Worm (Caenorhabditis elegans) whole organism, L1 larva: Measurements from ENCODE around the gene srg-65.

Experiments
- Y116A8C.19 ChIP-seq: sonication (generic microtip); optimal IDR thresholded peaks from 2 replicates; lab custom pipeline; 2016; ENCODE audit warnings: missing compliant biosample characterization, missing genetic modification characterization, borderline replicate concordance
- blmp-1 ChIP-seq: fragments of 150-350 bp; optimal IDR thresholded peaks from 2 replicates; lab custom pipeline; 2014; ENCODE audit warnings: missing biosample characterization, missing genetic modification characterization
- dpl-1 ChIP-seq, 3 experiments: fragments of 150-350 bp in 2 of 3; sonication (generic microtip) in 1 of 3; optimal IDR thresholded peaks; 2 replicates each; lab custom pipeline; 2014 to 2017; ENCODE audit warnings: missing biosample characterization in 3 of 3, missing genetic modification characterization in 3 of 3, missing genetic modification reagents in 3 of 3
- egl-27 ChIP-seq, 2 experiments: fragments of 150-350 bp in 1 of 2; sonication (generic microtip); optimal IDR thresholded peaks; 3 replicates each; lab custom pipeline; 2017 to 2018; ENCODE audit warnings: missing biosample characterization in 2 of 2, missing genetic modification characterization in 2 of 2, missing genetic modification reagents in 2 of 2
- fos-1 ChIP-seq: fragments of 150-350 bp; optimal IDR thresholded peaks from 2 replicates; lab custom pipeline; 2014; ENCODE audit warnings: missing biosample characterization, missing genetic modification characterization
- lin-15B ChIP-seq: fragments of 150-350 bp; sonication (generic microtip); optimal IDR thresholded peaks from 3 replicates; lab custom pipeline; 2014; ENCODE audit warnings: missing biosample characterization, missing genetic modification characterization
- lin-39 ChIP-seq: fragments of 150-350 bp; optimal IDR thresholded peaks from 2 replicates; lab custom pipeline; 2014; ENCODE audit warnings: missing biosample characterization, missing genetic modification reagents, missing genetic modification characterization
- mdl-1 ChIP-seq, 2 experiments: fragments of 150-350 bp; optimal IDR thresholded peaks; 2 replicates each; lab custom pipeline; 2014 to 2017; ENCODE audit warnings: missing biosample characterization in 2 of 2, missing genetic modification characterization in 2 of 2, inconsistent platforms in 1 of 2
- snpc-4 ChIP-seq: fragments of 150-350 bp; optimal IDR thresholded peaks from 2 replicates; lab custom pipeline; 2014; ENCODE audit warnings: missing biosample characterization, missing genetic modification characterization

DNA sequence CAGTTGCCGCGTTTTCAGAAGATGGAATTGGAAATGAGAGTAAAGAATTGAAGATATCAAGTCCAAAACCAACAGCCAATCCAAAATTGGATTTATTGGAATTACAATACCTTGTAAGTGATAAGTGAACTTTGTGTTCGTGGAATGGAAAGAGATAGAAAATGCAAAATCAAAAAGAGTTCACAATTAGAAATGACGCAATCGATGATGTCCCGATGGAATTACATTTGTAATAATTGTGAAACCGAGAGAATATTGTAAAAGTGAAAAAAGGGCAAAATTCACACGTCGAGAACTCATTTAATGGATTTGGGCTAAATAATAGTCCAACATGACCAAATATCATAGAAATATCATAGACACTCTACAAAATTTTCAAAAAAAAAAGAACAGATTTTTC lies 40.4 kb upstream of the srg-65 start:
- no peak for TF ChIP-seq snpc-4
- no peak for TF ChIP-seq dpl-1 (GFP tag; optimal IDR thresholded peaks at IDR 0.05; lab: Kevin White, UChicago)
- no peak for TF ChIP-seq lin-15B (tag; lab: Kevin White, UChicago)
- TF ChIP-seq egl-27 (tag; optimal IDR thresholded peaks at IDR 0.05; lab: Kevin White, UChicago) = no peak
- no peak for TF ChIP-seq Y116A8C.19 (tag; lab: Kevin White, UChicago)
- no peak for TF ChIP-seq blmp-1 (tag; lab: Kevin White, UChicago)
- no peak for TF ChIP-seq lin-39
- TF ChIP-seq mdl-1 (tag; optimal IDR thresholded peaks at IDR 0.05; lab: Kevin White, UChicago) = no peak
- TF ChIP-seq fos-1 (tag; lab: Kevin White, UChicago) = no peak
